Fruit fly (Drosophila melanogaster) whole organism, adult: ENCODE results near the gene slp1.

Source experiments
- CG11617 ChIP-seq: fragments of 200-800 bp; sonication (Bioruptor generic); optimal IDR thresholded peaks from 2 replicates; lab custom pipeline; 2017; ENCODE audit warnings: mild to moderate bottlenecking, missing biosample characterization, missing genetic modification reagents, missing genetic modification characterization
- CG12768 ChIP-seq: fragments of 200-800 bp; sonication (Bioruptor generic); optimal IDR thresholded peaks from 2 replicates; lab custom pipeline; 2017; ENCODE audit warnings: missing biosample characterization, missing genetic modification characterization, mild to moderate bottlenecking, moderate library complexity, missing genetic modification reagents
- CG14711 ChIP-seq: fragments of 200-800 bp; sonication (Bioruptor generic); optimal IDR thresholded peaks from 2 replicates; lab custom pipeline; 2018; ENCODE audit warnings: missing biosample characterization, mild to moderate bottlenecking, missing genetic modification characterization, moderate library complexity
- CG1620 ChIP-seq: fragments of 200-800 bp; sonication (Bioruptor generic); optimal IDR thresholded peaks from 2 replicates; lab custom pipeline; 2016; ENCODE audit warnings: missing biosample characterization, missing genetic modification characterization
- CG33017 ChIP-seq: fragments of 200-800 bp; sonication (Bioruptor generic); optimal IDR thresholded peaks from 2 replicates; lab custom pipeline; 2018; ENCODE audit warnings: missing biosample characterization, mild to moderate bottlenecking, missing genetic modification characterization, moderate library complexity
- CG5204 ChIP-seq: fragments of 200-800 bp; sonication (Bioruptor generic); optimal IDR thresholded peaks from 2 replicates; lab custom pipeline; 2016; ENCODE audit warnings: missing biosample characterization, missing genetic modification characterization
- CG7045 ChIP-seq: fragments of 200-800 bp; sonication (Bioruptor generic); optimal IDR thresholded peaks from 2 replicates; lab custom pipeline; 2017; ENCODE audit warnings: missing biosample characterization, mild to moderate bottlenecking, missing genetic modification characterization
- CG7101 ChIP-seq: fragments of 200-800 bp; sonication (Bioruptor generic); optimal IDR thresholded peaks from 2 replicates; lab custom pipeline; 2018; ENCODE audit warnings: missing biosample characterization, mild to moderate bottlenecking, missing genetic modification characterization, moderate library complexity
- Clk ChIP-seq: fragments of 200-800 bp; sonication (Bioruptor generic); optimal IDR thresholded peaks from 2 replicates; lab custom pipeline; 2017; ENCODE audit warnings: missing biosample characterization, missing genetic modification characterization
- Crg-1 ChIP-seq: fragments of 200-800 bp; sonication (Bioruptor generic); optimal IDR thresholded peaks from 2 replicates; lab custom pipeline; 2016; ENCODE audit warnings: missing biosample characterization, missing genetic modification characterization
- Hr96 ChIP-seq: fragments of 200-800 bp; sonication (Bioruptor generic); optimal IDR thresholded peaks from 2 replicates; lab custom pipeline; 2016; ENCODE audit warnings: missing biosample characterization, missing genetic modification characterization
- Mnt ChIP-seq: fragments of 200-800 bp; sonication (Bioruptor generic); optimal IDR thresholded peaks from 2 replicates; lab custom pipeline; 2016; ENCODE audit warnings: missing biosample characterization, mild to moderate bottlenecking, missing genetic modification characterization
- bab1 ChIP-seq: fragments of 200-800 bp; sonication (Bioruptor generic); optimal IDR thresholded peaks from 3 replicates; lab custom pipeline; 2019; ENCODE audit warnings: missing biosample characterization, mild to moderate bottlenecking, missing genetic modification characterization, moderate library complexity
- cic ChIP-seq: fragments of 200-800 bp; sonication (Bioruptor generic); optimal IDR thresholded peaks from 2 replicates; lab custom pipeline; 2017; ENCODE audit warnings: missing biosample characterization, mild to moderate bottlenecking, missing genetic modification characterization, moderate library complexity
- cnc ChIP-seq, 2 experiments: fragments of >200 bp; optimal IDR thresholded peaks; 2 replicates each; lab custom pipeline; 2017
- kay ChIP-seq: fragments of 200-800 bp; sonication (Bioruptor generic); peaks from one replicate; lab custom pipeline; 2016; ENCODE audit warnings: missing biosample characterization, missing genetic modification characterization, borderline replicate concordance
- ovo ChIP-seq: fragments of 200-800 bp; sonication (Bioruptor generic); optimal IDR thresholded peaks from 2 replicates; lab custom pipeline; 2016; ENCODE audit warnings: missing biosample characterization, missing genetic modification characterization
- pad ChIP-seq: fragments of 200-800 bp; sonication (Bioruptor generic); optimal IDR thresholded peaks from 3 replicates; lab custom pipeline; 2017; ENCODE audit warnings: missing biosample characterization, missing genetic modification characterization, mild to moderate bottlenecking, moderate library complexity, missing genetic modification reagents
- tj ChIP-seq: fragments of 200-800 bp; sonication (Bioruptor generic); optimal IDR thresholded peaks from 3 replicates; lab custom pipeline; 2017; ENCODE audit warnings: missing biosample characterization, mild to moderate bottlenecking, missing genetic modification characterization, moderate library complexity
- toe ChIP-seq: fragments of 200-800 bp; sonication (Bioruptor generic); optimal IDR thresholded peaks from 2 replicates; lab custom pipeline; 2016; ENCODE audit warnings: missing biosample characterization, missing genetic modification characterization

The slp1 gene

DNA sequence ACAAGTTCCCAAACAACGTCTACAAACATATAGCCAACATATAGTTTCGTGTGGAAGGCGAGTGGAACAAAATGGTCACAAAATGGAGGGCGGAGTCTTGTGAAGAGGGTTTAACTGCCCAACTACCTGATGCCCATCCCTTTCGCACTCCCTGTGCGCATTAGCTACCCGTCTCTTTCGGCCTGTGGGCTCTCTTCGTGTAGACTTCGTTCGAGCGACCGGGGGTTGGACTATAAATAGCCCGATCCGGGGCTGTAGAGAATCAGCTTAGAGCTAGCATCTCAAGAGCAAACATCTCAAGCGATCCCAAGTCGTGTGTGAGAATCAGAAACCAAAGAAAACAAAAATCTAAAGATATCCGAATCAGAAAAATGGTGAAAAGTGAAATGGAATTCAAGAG is at the start of gene slp1:
TSS of gene slp1 (plus strand) at position 263 of the 400 bp plus-strand sequence.
- TF ChIP-seq toe (no peak), ovo (GFP tag; lab: Kevin White, UChicago) (no peak), bab1 (GFP tag; lab: Kevin White, UChicago) (no peak), CG7101 (tag; lab: Kevin White, UChicago) (no peak), cic (GFP tag; lab: Kevin White, UChicago) (no peak)

dm6 chr2L:3775767-3776351 is 49.6 kb upstream of the slp1 start:
- peak; percentile 32 for TF ChIP-seq CG11617 (GFP tag; lab: Kevin White, UChicago)
- TF ChIP-seq CG33017 (tag; lab: Kevin White, UChicago) = no peak
- peak; percentile 15 for TF ChIP-seq Hr96 (GFP tag; lab: Kevin White, UChicago)
- TF ChIP-seq Mnt (GFP tag; lab: Kevin White, UChicago) = no peak

- TF ChIP-seq tj (GFP tag; lab: Kevin White, UChicago) (peak; percentile 97), ovo (GFP tag; lab: Kevin White, UChicago) (peak; percentile 18), CG12768 (GFP tag; lab: Kevin White, UChicago) (no peak), CG7101 (tag; lab: Kevin White, UChicago) (peak; percentile 83), CG33017 (tag; lab: Kevin White, UChicago) (peak; percentile 74), Hr96 (GFP tag; lab: Kevin White, UChicago) (no peak), CG5204 (GFP tag; lab: Kevin White, UChicago) (peak; percentile 23), CG7045 (GFP tag; lab: Kevin White, UChicago) (peak; percentile 33), pad (GFP tag; lab: Kevin White, UChicago) (peak; percentile 26), CG11617 (GFP tag; lab: Kevin White, UChicago) (peak; percentile 25), bab1 (GFP tag; lab: Kevin White, UChicago) (peak; percentile 61), Mnt (GFP tag; lab: Kevin White, UChicago) (no peak), CG14711 (peak; percentile 77), kay (GFP tag; lab: Kevin White, UChicago) (no peak)
These were observed 48.8 kb upstream of the slp1 start for dm6 chr2L:3776614-3777196.

DNA sequence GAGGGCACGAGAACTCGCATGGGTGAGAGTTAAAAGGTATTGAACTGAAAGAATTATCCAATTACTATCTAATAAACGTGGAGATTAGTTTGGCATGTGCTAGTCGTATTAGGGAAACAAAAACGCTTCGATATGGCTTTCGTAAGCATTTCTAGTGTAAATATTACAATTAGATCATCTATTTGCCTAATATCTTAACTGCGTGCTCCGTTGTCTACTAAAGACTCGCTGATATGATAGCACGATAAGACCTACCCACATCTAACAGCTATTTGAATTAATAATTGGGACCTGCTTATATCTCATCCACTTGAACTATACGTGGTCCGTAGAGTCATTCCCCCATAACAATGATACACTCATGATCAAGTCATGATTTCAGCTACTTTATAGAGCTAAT is 48.0 kb upstream of the slp1 start:
- TF ChIP-seq CG7045 (GFP tag; lab: Kevin White, UChicago) (no peak), toe (no peak), CG12768 (GFP tag; lab: Kevin White, UChicago) (no peak), CG7101 (tag; lab: Kevin White, UChicago) (no peak), cic (GFP tag; lab: Kevin White, UChicago) (no peak), bab1 (GFP tag; lab: Kevin White, UChicago) (no peak), ovo (GFP tag; lab: Kevin White, UChicago) (no peak), CG1620 (GFP tag; lab: Kevin White, UChicago) (no peak), tj (GFP tag; lab: Kevin White, UChicago) (no peak), Hr96 (GFP tag; lab: Kevin White, UChicago) (no peak), CG14711 (no peak), CG11617 (GFP tag; lab: Kevin White, UChicago) (no peak), CG5204 (GFP tag; lab: Kevin White, UChicago) (no peak), Mnt (GFP tag; lab: Kevin White, UChicago) (no peak), CG33017 (tag; lab: Kevin White, UChicago) (no peak), pad (GFP tag; lab: Kevin White, UChicago) (no peak)

DNA sequence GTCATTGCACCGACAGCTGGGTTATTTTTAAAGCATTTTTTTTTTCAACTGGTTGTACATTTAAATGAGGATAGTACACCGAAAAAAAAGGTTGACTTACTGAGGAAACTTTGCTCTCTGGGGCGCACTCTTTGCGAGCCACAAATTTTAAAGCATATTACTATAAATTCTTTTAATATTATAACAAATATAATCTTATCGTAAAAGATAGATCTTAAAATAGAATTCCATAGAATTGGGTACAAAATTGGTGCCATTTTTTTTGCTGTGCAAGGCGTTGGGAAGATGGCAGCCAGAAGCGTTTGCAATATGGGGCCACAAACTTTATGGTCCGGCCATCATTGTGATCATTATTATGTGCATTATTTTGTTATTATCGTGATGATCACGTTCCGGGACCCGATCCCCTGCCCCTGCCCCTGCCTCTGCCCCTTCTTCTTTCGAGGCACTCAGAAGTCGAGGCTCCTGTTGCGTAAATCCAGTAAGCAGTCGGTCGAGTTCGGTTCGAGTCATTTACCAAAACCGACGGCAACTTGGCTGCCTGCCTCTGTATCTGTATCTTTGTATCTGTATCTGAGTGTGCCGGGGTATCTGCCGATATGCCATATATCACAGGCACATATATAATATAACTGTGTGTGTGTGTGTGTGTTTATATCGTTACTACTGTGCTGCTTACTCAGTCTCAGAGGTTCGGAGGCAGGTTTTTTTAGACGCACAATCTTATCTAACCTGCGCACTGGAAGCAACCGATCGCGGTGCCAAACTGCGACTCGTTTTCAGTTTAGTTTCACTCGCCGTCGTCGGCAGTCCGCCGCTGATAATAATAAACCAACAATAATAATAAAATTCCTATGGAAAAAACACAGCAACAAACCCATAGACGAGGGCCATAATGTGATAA is 47.1 kb upstream of the slp1 start:
- TF ChIP-seq CG7045 (GFP tag; lab: Kevin White, UChicago) (no peak), CG5204 (GFP tag; lab: Kevin White, UChicago) (peak; percentile 4), CG7101 (tag; lab: Kevin White, UChicago) (peak; percentile 38), Mnt (GFP tag; lab: Kevin White, UChicago) (peak; percentile 16), tj (GFP tag; lab: Kevin White, UChicago) (peak; percentile 43), CG14711 (no peak), kay (GFP tag; lab: Kevin White, UChicago) (peak; percentile 66), cic (GFP tag; lab: Kevin White, UChicago) (peak; percentile 34), toe (peak; percentile 43), Hr96 (GFP tag; lab: Kevin White, UChicago) (peak; percentile 41), ovo (GFP tag; lab: Kevin White, UChicago) (no peak)

DNA sequence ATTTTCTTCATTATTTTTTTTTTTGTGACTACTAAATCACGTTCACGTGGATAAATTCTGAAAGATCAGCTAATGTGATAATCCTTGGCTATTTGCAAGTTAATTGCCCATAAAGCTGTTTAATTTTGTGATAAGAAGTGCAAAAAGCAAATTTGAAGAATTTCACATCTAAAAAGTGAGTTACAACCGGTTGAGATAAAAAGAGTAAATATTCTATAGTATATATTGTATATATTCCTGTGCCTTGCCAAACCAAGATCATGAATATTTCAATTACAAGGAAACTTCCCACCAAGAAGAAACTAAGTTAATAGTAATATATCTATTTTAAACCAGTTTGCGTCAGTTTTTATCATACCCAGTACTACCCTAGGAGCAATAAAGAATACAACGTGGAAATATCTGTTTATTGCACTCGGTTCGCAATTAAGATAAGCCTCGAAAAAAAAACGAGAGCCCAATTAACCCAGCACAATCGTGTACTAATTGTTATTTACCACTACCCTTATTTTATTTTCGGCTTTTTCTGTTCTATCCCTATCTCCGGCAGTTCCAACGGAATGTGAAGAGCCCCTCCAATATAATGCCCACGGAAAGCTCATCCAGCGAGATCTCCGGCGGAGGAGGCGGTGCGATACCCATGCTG is 46.2 kb upstream of the slp1 start:
- TF ChIP-seq CG5204 (GFP tag; lab: Kevin White, UChicago) = peak; percentile 9
- peak; percentile 82 for TF ChIP-seq kay (GFP tag; lab: Kevin White, UChicago)
- peak; percentile 39 for TF ChIP-seq CG12768 (GFP tag; lab: Kevin White, UChicago)
- TF ChIP-seq tj (GFP tag; lab: Kevin White, UChicago) = no peak
- peak; percentile 26 for TF ChIP-seq toe
- peak; percentile 22 for TF ChIP-seq CG7045 (GFP tag; lab: Kevin White, UChicago)
- TF ChIP-seq CG1620 (GFP tag; lab: Kevin White, UChicago) = no peak
- TF ChIP-seq Crg-1 = no peak
- no peak for TF ChIP-seq pad (GFP tag; lab: Kevin White, UChicago)
- TF ChIP-seq cic (GFP tag; lab: Kevin White, UChicago) = peak; percentile 68
- peak; percentile 80 for TF ChIP-seq CG33017 (tag; lab: Kevin White, UChicago)
- peak; percentile 78 for TF ChIP-seq CG11617 (GFP tag; lab: Kevin White, UChicago)
- TF ChIP-seq CG7101 (tag; lab: Kevin White, UChicago) = peak; percentile 36
- TF ChIP-seq Mnt (GFP tag; lab: Kevin White, UChicago) = no peak
- no peak for TF ChIP-seq ovo (GFP tag; lab: Kevin White, UChicago)
- TF ChIP-seq Hr96 (GFP tag; lab: Kevin White, UChicago) = peak; percentile 9
- TF ChIP-seq bab1 (GFP tag; lab: Kevin White, UChicago) = peak; percentile 3
- no peak for TF ChIP-seq Clk (GFP tag; lab: Kevin White, UChicago)
- no peak for TF ChIP-seq cnc (optimal IDR thresholded peaks at IDR 0.05; lab: Kevin White, UChicago)
- TF ChIP-seq CG14711 = no peak
